Worm (Caenorhabditis elegans) whole organism, mixed stage, embryonic: ENCODE results near the gene snb-6.

ENCODE experiments used
- elt-1 ChIP-seq: sonication (generic microtip); optimal IDR thresholded peaks from 2 replicates; lab custom pipeline; 2017; ENCODE audit warnings: missing genetic modification characterization, mild to moderate bottlenecking, missing compliant biosample characterization, antibody characterized with exemption, moderate library complexity, borderline replicate concordance; ENCODE audit not compliant: insufficient read depth
- nhr-237 ChIP-seq: fragments of 150-350 bp; optimal IDR thresholded peaks from 2 replicates; lab custom pipeline; 2014; ENCODE audit warnings: missing biosample characterization, missing genetic modification characterization
- nhr-28 ChIP-seq: fragments of 150-350 bp; optimal IDR thresholded peaks from 2 replicates; lab custom pipeline; 2014; ENCODE audit warnings: missing biosample characterization, missing genetic modification characterization
- pha-4 ChIP-seq: fragments of 150-350 bp; optimal IDR thresholded peaks from 2 replicates; lab custom pipeline; 2018; ENCODE audit warnings: missing biosample characterization, missing genetic modification reagents, missing genetic modification characterization

- TF ChIP-seq nhr-28 (tag; lab: Kevin White, UChicago) (no peak), elt-1 (no peak), nhr-237 (tag; lab: Kevin White, UChicago) (no peak), pha-4 (no peak)
Measured at ce11 chrII:8817225-8817624, 42.3 kb downstream of the snb-6 start.
